Worm (Caenorhabditis elegans) whole organism, L4 larva: ENCODE data around the gene fbxa-135.

Experiments used
- F37D6.2 ChIP-seq: sonication (generic microtip); optimal IDR thresholded peaks from 2 replicates; lab custom pipeline; 2016; ENCODE audit warnings: mild to moderate bottlenecking, missing genetic modification characterization, missing compliant biosample characterization
- egl-27 ChIP-seq: sonication (generic microtip); optimal IDR thresholded peaks from 3 replicates; lab custom pipeline; 2017; ENCODE audit warnings: missing biosample characterization, missing genetic modification reagents, missing genetic modification characterization
- mxl-2 ChIP-seq: fragments of 200-800 bp; sonication (Bioruptor generic); conservative IDR thresholded peaks from 2 replicates; pipeline ENCODE4 v1.3.6; 2022; ENCODE audit warnings: missing genetic modification reagents, missing genetic modification characterization, missing compliant biosample characterization
- nhr-11 ChIP-seq: fragments of 150-350 bp; optimal IDR thresholded peaks from 2 replicates; lab custom pipeline; 2014; ENCODE audit warnings: missing biosample characterization, missing genetic modification characterization
- nhr-77 ChIP-seq: fragments of 150-350 bp; optimal IDR thresholded peaks from 2 replicates; lab custom pipeline; 2014; ENCODE audit warnings: missing biosample characterization, missing genetic modification characterization
- skn-1 ChIP-seq: fragments of 150-350 bp; optimal IDR thresholded peaks from 2 replicates; lab custom pipeline; 2014; ENCODE audit warnings: missing biosample characterization, missing genetic modification characterization
- unc-39 ChIP-seq: sonication (generic microtip); optimal IDR thresholded peaks from 2 replicates; lab custom pipeline; 2017; ENCODE audit warnings: missing biosample characterization, missing genetic modification characterization
- zag-1 ChIP-seq: fragments of 150-350 bp; optimal IDR thresholded peaks from 2 replicates; lab custom pipeline; 2014; ENCODE audit warnings: missing biosample characterization, missing genetic modification characterization

DNA sequence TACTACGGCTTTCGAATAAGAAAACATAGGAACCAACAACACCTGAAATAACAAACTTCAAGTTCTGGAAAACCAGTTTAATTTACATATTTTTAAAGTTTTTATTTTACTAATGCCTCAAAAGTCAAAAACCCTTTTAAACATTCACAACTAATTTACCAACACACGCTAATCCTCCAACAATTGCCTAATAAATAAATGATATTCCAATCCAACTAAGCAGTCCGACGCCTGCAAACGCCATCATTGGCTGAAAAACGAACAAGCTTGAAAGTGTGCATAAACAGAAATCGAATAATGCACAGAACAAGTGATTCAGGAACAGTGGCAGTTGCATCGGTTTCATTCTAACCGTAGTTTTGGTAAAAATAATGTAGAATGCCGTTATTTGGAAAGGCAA, 34.3 kb upstream of the fbxa-135 start:
- TF ChIP-seq egl-27 (tag; lab: Kevin White, UChicago) (no peak), nhr-77 (no peak), nhr-11 (no peak), F37D6.2 (tag; lab: Kevin White, UChicago) (no peak), unc-39 (tag; lab: Kevin White, UChicago) (no peak), skn-1 (tag; lab: Kevin White, UChicago) (no peak), mxl-2 (GFP tag; lab: Robert Waterston, UW) (no peak), zag-1 (no peak)
